Worm (Caenorhabditis elegans): Measurements from ENCODE around the gene ulp-1.

DNA sequence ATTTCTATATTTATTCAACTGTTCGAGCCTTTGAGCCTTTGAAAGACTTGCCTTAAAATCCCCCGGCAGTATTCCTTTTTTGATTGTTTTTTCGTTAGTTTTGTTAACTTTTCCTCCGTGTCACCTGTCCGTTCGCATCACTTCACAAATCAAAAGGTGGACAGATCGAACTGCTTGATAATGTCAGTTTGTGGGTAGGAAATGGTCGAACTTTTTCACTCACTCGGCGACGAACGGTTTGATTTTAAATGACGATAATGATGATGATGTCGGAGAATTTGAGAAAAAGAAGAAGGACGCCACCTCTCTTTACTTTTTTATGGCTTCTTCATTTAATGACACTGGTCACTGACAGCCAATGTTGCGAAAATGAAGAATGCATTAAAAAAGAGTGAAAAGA is 50.5 kb downstream of the ulp-1 start:
- TF ChIP-seq sox-4 (tag; optimal IDR thresholded peaks at IDR 0.05) = no peak
- TF ChIP-seq fkh-10 (GFP tag; optimal IDR thresholded peaks at IDR 0.05) = no peak
- no peak for TF ChIP-seq C38D4.7 (GFP tag; optimal IDR thresholded peaks at IDR 0.05)
- TF ChIP-seq tbx-2 (tag; optimal IDR thresholded peaks at IDR 0.05) = no peak
- TF ChIP-seq ama-1 (optimal IDR thresholded peaks at IDR 0.05) = no peak
- TF ChIP-seq nhr-11 (tag; optimal IDR thresholded peaks at IDR 0.05) = no peak

Data from whole organism, late embryonic.